Fruit fly (Drosophila melanogaster): Measurements from ENCODE around the gene CG17154.

The CG17154 gene

dm6 chr3L:12114188-12114587 is 25.8 kb downstream of the CG17154 start:
- TF ChIP-seq CG7101 (tag; optimal IDR thresholded peaks at IDR 0.05) (no peak), CG1620 (GFP tag; optimal IDR thresholded peaks at IDR 0.05) (no peak), ovo (GFP tag; optimal IDR thresholded peaks at IDR 0.05) (no peak), CG11617 (GFP tag; optimal IDR thresholded peaks at IDR 0.05) (no peak), tj (GFP tag; optimal IDR thresholded peaks at IDR 0.05) (no peak), Hr96 (GFP tag; optimal IDR thresholded peaks at IDR 0.05) (no peak)

dm6 chr3L:12115103-12115502 is 26.7 kb downstream of the CG17154 start:
- TF ChIP-seq toe (GFP tag; optimal IDR thresholded peaks at IDR 0.05): no peak
- TF ChIP-seq Mnt (GFP tag; optimal IDR thresholded peaks at IDR 0.05): no peak
- no peak for TF ChIP-seq cnc (optimal IDR thresholded peaks at IDR 0.05)
- TF ChIP-seq Hr96 (GFP tag; optimal IDR thresholded peaks at IDR 0.05): no peak
- no peak for TF ChIP-seq CG1620 (GFP tag; optimal IDR thresholded peaks at IDR 0.05)
- TF ChIP-seq CG11617 (GFP tag; optimal IDR thresholded peaks at IDR 0.05): no peak

- TF ChIP-seq ovo (GFP tag; optimal IDR thresholded peaks at IDR 0.05): no peak
- peak; percentile 41 for TF ChIP-seq CG7101 (tag; optimal IDR thresholded peaks at IDR 0.05)
- TF ChIP-seq toe (GFP tag; optimal IDR thresholded peaks at IDR 0.05): no peak
- peak; percentile 31 for TF ChIP-seq Mnt (GFP tag; optimal IDR thresholded peaks at IDR 0.05)
- no peak for TF ChIP-seq Crg-1 (GFP tag; optimal IDR thresholded peaks at IDR 0.05)
- peak; percentile 65 for TF ChIP-seq bab1 (GFP tag; optimal IDR thresholded peaks at IDR 0.05)
- no peak for TF ChIP-seq cic (GFP tag; optimal IDR thresholded peaks at IDR 0.05)
- no peak for TF ChIP-seq CG12768 (GFP tag; optimal IDR thresholded peaks at IDR 0.05)
- TF ChIP-seq CG14711 (tag; optimal IDR thresholded peaks at IDR 0.05): peak; percentile 40
- peak; percentile 28 for TF ChIP-seq pad (GFP tag; optimal IDR thresholded peaks at IDR 0.05)
Observed at dm6 chr3L:12115966-12116735, 27.7 kb downstream of the CG17154 start, which contains the start of gene vers. TSS of gene vers (plus strand) at chr3L:12116101.

- TF ChIP-seq Mnt (GFP tag; optimal IDR thresholded peaks at IDR 0.05) (peak; percentile 1), Clk (GFP tag; optimal IDR thresholded peaks at IDR 0.05) (no peak)
Observed at dm6 chr3L:12118156-12118555, 29.7 kb downstream of the CG17154 start, which contains the start of gene ssp. TSS of gene ssp (plus strand) at chr3L:12118257.

- TF ChIP-seq CG7101 (tag; optimal IDR thresholded peaks at IDR 0.05) (no peak), toe (GFP tag; optimal IDR thresholded peaks at IDR 0.05) (no peak), CG33017 (tag; optimal IDR thresholded peaks at IDR 0.05) (no peak), cnc (optimal IDR thresholded peaks at IDR 0.05) (no peak), kay (GFP tag; ENCODE audit: borderline replicate concordance) (no peak), pad (GFP tag; optimal IDR thresholded peaks at IDR 0.05) (no peak), CG14711 (tag; optimal IDR thresholded peaks at IDR 0.05) (no peak), CG11617 (GFP tag; optimal IDR thresholded peaks at IDR 0.05) (no peak), ovo (GFP tag; optimal IDR thresholded peaks at IDR 0.05) (no peak), Clk (GFP tag; optimal IDR thresholded peaks at IDR 0.05) (no peak), Crg-1 (GFP tag; optimal IDR thresholded peaks at IDR 0.05) (no peak)
Observed at dm6 chr3L:12118631-12119030, 30.2 kb downstream of the CG17154 start.

dm6 chr3L:12119875-12120485 is 31.6 kb downstream of the CG17154 start, which contains the start of gene CG11560:
TSS of gene CG11560 (plus strand) at chr3L:12120019.
- peak; percentile 3 for TF ChIP-seq CG14711 (tag; optimal IDR thresholded peaks at IDR 0.05)
- TF ChIP-seq bab1 (GFP tag; optimal IDR thresholded peaks at IDR 0.05): peak; percentile 25
- TF ChIP-seq CG7101 (tag; optimal IDR thresholded peaks at IDR 0.05): no peak

- TF ChIP-seq CG11617 (GFP tag; optimal IDR thresholded peaks at IDR 0.05) (no peak), cic (GFP tag; optimal IDR thresholded peaks at IDR 0.05) (no peak), Mnt (GFP tag; optimal IDR thresholded peaks at IDR 0.05) (no peak), Crg-1 (GFP tag; optimal IDR thresholded peaks at IDR 0.05) (no peak), CG7045 (GFP tag; optimal IDR thresholded peaks at IDR 0.05) (no peak), CG5204 (GFP tag; optimal IDR thresholded peaks at IDR 0.05) (no peak), tj (GFP tag; optimal IDR thresholded peaks at IDR 0.05) (no peak), bab1 (GFP tag; optimal IDR thresholded peaks at IDR 0.05) (no peak), CG1620 (GFP tag; optimal IDR thresholded peaks at IDR 0.05) (no peak), CG7101 (tag; optimal IDR thresholded peaks at IDR 0.05) (no peak), CG14711 (tag; optimal IDR thresholded peaks at IDR 0.05) (no peak), CG33017 (tag; optimal IDR thresholded peaks at IDR 0.05) (no peak), Clk (GFP tag; optimal IDR thresholded peaks at IDR 0.05) (no peak), ovo (GFP tag; optimal IDR thresholded peaks at IDR 0.05) (no peak), toe (GFP tag; optimal IDR thresholded peaks at IDR 0.05) (no peak), CG12768 (GFP tag; optimal IDR thresholded peaks at IDR 0.05) (no peak), kay (GFP tag; ENCODE audit: borderline replicate concordance) (no peak), Hr96 (GFP tag; optimal IDR thresholded peaks at IDR 0.05) (no peak), pad (GFP tag; optimal IDR thresholded peaks at IDR 0.05) (no peak), cnc (optimal IDR thresholded peaks at IDR 0.05) (no peak)
Observed at dm6 chr3L:12122891-12123290, 34.5 kb downstream of the CG17154 start.
